Worm (Caenorhabditis elegans): ENCODE measurements around the gene irld-61.

DNA sequence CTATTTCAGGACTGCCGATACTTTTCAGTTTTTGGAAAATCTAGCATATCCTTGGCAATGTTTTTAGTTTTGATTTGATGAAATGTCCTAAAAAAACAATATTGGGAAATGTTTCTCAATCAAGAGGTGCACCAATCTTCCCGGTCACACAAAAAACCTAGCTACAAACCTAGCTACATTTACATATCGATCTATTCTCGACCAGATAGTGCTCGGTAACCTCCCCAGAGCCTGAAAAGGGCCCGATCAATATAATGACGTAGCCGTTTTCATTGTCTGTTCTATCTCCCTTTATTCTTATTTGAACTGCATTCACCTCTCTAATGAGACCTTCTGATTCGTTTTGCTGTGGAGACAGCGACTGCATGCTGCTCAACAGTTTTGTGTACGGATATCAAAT lies 43.4 kb downstream of the irld-61 start, which contains the start of gene BE10.3:
- TF ChIP-seq ref-1 (GFP tag; conservative IDR thresholded peaks at IDR 0.05) = no peak
- no peak for TF ChIP-seq ztf-29 (GFP tag; IDR thresholded peaks at IDR 0.05)
